Fruit fly (Drosophila melanogaster) S2 (cell line): ENCODE measurements around the gene Tdh.

Source experiments
- CG8478 ChIP-seq: fragments of >200 bp; optimal IDR thresholded peaks from 2 replicates; lab custom pipeline; 2018
- CTCF ChIP-seq, 2 experiments: fragments of >200 bp; optimal IDR thresholded peaks; 2 replicates each; lab custom pipeline; 2018

- TF ChIP-seq CG8478 (lab: Kevin White, UChicago) (no peak), CTCF (optimal IDR thresholded peaks at IDR 0.05; lab: Kevin White, UChicago) (no peak)
Measured at dm6 chr3L:20466599-20466998, at the start of gene Tdh.
